Worm (Caenorhabditis elegans): ENCODE measurements around the gene nep-15.
"Not testable (repeated sequence)": the region's sequence is repeated elsewhere in the genome, so short reads cannot be mapped to it uniquely, and the experiment has no call there.

- TF ChIP-seq flt-1 (GFP tag; IDR thresholded peaks at IDR 0.05); hmg-4 (GFP tag; optimal IDR thresholded peaks at IDR 0.05); pes-1 (GFP tag; IDR thresholded peaks at IDR 0.05); tra-4 (tag; optimal IDR thresholded peaks at IDR 0.05); tbx-11 (GFP tag; IDR thresholded peaks at IDR 0.05); B0310.2 (tag; optimal IDR thresholded peaks at IDR 0.05); ama-1 (optimal IDR thresholded peaks at IDR 0.05); aly-1 (tag; optimal IDR thresholded peaks at IDR 0.05); hmbx-1 (tag; optimal IDR thresholded peaks at IDR 0.05): not testable (repeated sequence)
These were observed 38.7 kb downstream of the nep-15 start, which contains the start of gene F08F1.9 for ce11 chrX:8410754-8411153.

All from whole organism, early embryonic.